Worm (Caenorhabditis elegans) whole organism, L4 larva: ENCODE measurements around the gene F40G12.6.
A peak's percentile ranks its signal among the peaks of the same experiment; 100 is the strongest.

Experiments
- F49E8.2 ChIP-seq: sonication (generic microtip); optimal IDR thresholded peaks from 2 replicates; lab custom pipeline; 2016; ENCODE audit warnings: missing compliant biosample characterization, mild to moderate bottlenecking, missing genetic modification characterization, borderline replicate concordance
- T20F7.1 ChIP-seq: fragments of 200-800 bp; sonication (Bioruptor generic); optimal IDR thresholded peaks from 2 replicates; lab custom pipeline; 2018; ENCODE audit warnings: mild to moderate bottlenecking, missing genetic modification characterization, missing compliant biosample characterization
- T26A8.4 ChIP-seq: fragments of 200-800 bp; sonication (Bioruptor generic); IDR thresholded peaks from 2 replicates; pipeline ENCODE4 v1.3.6; 2022; ENCODE audit warnings: missing genetic modification characterization, missing compliant biosample characterization
- Y48G9A.11 ChIP-seq: fragments of 200-800 bp; sonication (Bioruptor generic); IDR thresholded peaks from 2 replicates; pipeline ENCODE4 v1.3.6; 2022; ENCODE audit warnings: missing genetic modification reagents, missing genetic modification characterization, missing compliant biosample characterization
- ZK337.2 ChIP-seq: fragments of 200-800 bp; sonication (Bioruptor generic); IDR thresholded peaks from 2 replicates; pipeline ENCODE4 v1.3.6; 2022; ENCODE audit warnings: missing genetic modification reagents, missing genetic modification characterization, missing compliant biosample characterization
- arid-1 ChIP-seq: fragments of 200-800 bp; sonication (Bioruptor generic); conservative IDR thresholded peaks from 2 replicates; pipeline ENCODE4 v1.3.6; 2022; ENCODE audit warnings: missing genetic modification reagents, missing genetic modification characterization, missing compliant biosample characterization
- attf-4 ChIP-seq: sonication (generic microtip); optimal IDR thresholded peaks from 3 replicates; lab custom pipeline; 2017; ENCODE audit warnings: missing biosample characterization, missing genetic modification characterization
- daf-16 ChIP-seq, 3 experiments: sonication (generic microtip); optimal IDR thresholded peaks; 2 replicates each; lab custom pipeline; 2016 to 2017; ENCODE audit warnings: missing genetic modification characterization in 3 of 3, missing genetic modification reagents in 3 of 3, mild to moderate bottlenecking in 2 of 3, missing compliant biosample characterization in 2 of 3, missing biosample characterization in 1 of 3, moderate library complexity in 1 of 3
- dpl-1 ChIP-seq: fragments of 150-350 bp; optimal IDR thresholded peaks from 2 replicates; lab custom pipeline; 2014; ENCODE audit warnings: missing biosample characterization, missing genetic modification reagents, missing genetic modification characterization
- egl-43 ChIP-seq: fragments of 200-800 bp; sonication (Bioruptor generic); IDR thresholded peaks from 2 replicates; pipeline ENCODE4 v1.3.6; 2022; ENCODE audit warnings: missing genetic modification reagents, missing genetic modification characterization, missing compliant biosample characterization
- gei-8 ChIP-seq: fragments of 200-800 bp; sonication (Bioruptor generic); optimal IDR thresholded peaks from 2 replicates; lab custom pipeline; 2018; ENCODE audit warnings: mild to moderate bottlenecking, missing genetic modification characterization, missing compliant biosample characterization
- hif-1 ChIP-seq, 2 experiments: sonication (generic microtip); optimal IDR thresholded peaks; 2 replicates each; lab custom pipeline; 2016 to 2017; ENCODE audit warnings: missing compliant biosample characterization in 2 of 2, missing genetic modification characterization in 2 of 2, missing genetic modification reagents in 2 of 2, missing genotype in 2 of 2, mild to moderate bottlenecking in 1 of 2
- lim-7 ChIP-seq: fragments of 200-800 bp; sonication (Bioruptor generic); IDR thresholded peaks from 2 replicates; pipeline ENCODE4 v1.3.6; 2022; ENCODE audit warnings: missing genetic modification characterization, missing compliant biosample characterization
- lin-1 ChIP-seq: fragments of 200-800 bp; sonication (Bioruptor generic); IDR thresholded peaks from 2 replicates; pipeline ENCODE4 v1.3.6; 2022; ENCODE audit warnings: missing genetic modification reagents, missing genetic modification characterization, missing compliant biosample characterization
- lin-13 ChIP-seq: fragments of 150-350 bp; optimal IDR thresholded peaks from 2 replicates; lab custom pipeline; 2014; ENCODE audit warnings: missing biosample characterization, missing genetic modification reagents, missing genetic modification characterization
- lin-15B ChIP-seq: fragments of 150-350 bp; sonication (generic microtip); optimal IDR thresholded peaks from 3 replicates; lab custom pipeline; 2014; ENCODE audit warnings: missing biosample characterization, missing genetic modification characterization
- lin-29 ChIP-seq: fragments of 200-800 bp; sonication (Bioruptor generic); IDR thresholded peaks from 2 replicates; pipeline ENCODE4 v1.3.6; 2022; ENCODE audit warnings: missing genetic modification reagents, missing genetic modification characterization, missing compliant biosample characterization
- lin-39 ChIP-seq: fragments of 150-350 bp; optimal IDR thresholded peaks from 2 replicates; lab custom pipeline; 2014; ENCODE audit warnings: missing biosample characterization, missing genetic modification reagents, missing genetic modification characterization
- nhr-10 ChIP-seq: fragments of 150-350 bp; optimal IDR thresholded peaks from 2 replicates; lab custom pipeline; 2014; ENCODE audit warnings: missing biosample characterization, missing genetic modification characterization
- nhr-102 ChIP-seq: sonication (generic microtip); optimal IDR thresholded peaks from 2 replicates; lab custom pipeline; 2016; ENCODE audit warnings: mild to moderate bottlenecking, missing genetic modification characterization, moderate library complexity, missing compliant biosample characterization
- nhr-237 ChIP-seq: sonication (generic microtip); optimal IDR thresholded peaks from 2 replicates; lab custom pipeline; 2017; ENCODE audit warnings: missing biosample characterization, missing genetic modification characterization
- nhr-42 ChIP-seq: fragments of 200-800 bp; sonication (Bioruptor generic); IDR thresholded peaks from 2 replicates; pipeline ENCODE4 v1.3.6; 2022; ENCODE audit warnings: missing genetic modification characterization, missing compliant biosample characterization
- nhr-48 ChIP-seq: sonication (generic microtip); optimal IDR thresholded peaks from 2 replicates; lab custom pipeline; 2016; ENCODE audit warnings: mild to moderate bottlenecking, missing genetic modification characterization, missing compliant biosample characterization
- nhr-6 ChIP-seq: fragments of 150-350 bp; optimal IDR thresholded peaks from 2 replicates; lab custom pipeline; 2014; ENCODE audit warnings: missing biosample characterization, missing genetic modification characterization
- nhr-76 ChIP-seq: fragments of 150-350 bp; optimal IDR thresholded peaks from 2 replicates; lab custom pipeline; 2014; ENCODE audit warnings: missing biosample characterization, missing genetic modification characterization
- pha-4 ChIP-seq, 2 experiments: fragments of 150-350 bp in 1 of 2; fragments of 200-800 bp in 1 of 2; sonication (Bioruptor generic) in 1 of 2; IDR thresholded peaks in 1 of 2; optimal IDR thresholded peaks in 1 of 2; 2 replicates each; pipeline versions ENCODE4 v1.3.6 to Lab custom; 2014 to 2022; ENCODE audit warnings: missing genetic modification characterization in 2 of 2, missing genetic modification reagents in 2 of 2, missing biosample characterization in 1 of 2, missing compliant biosample characterization in 1 of 2
- php-3 ChIP-seq: fragments of 200-800 bp; sonication (Bioruptor generic); IDR thresholded peaks from 2 replicates; pipeline ENCODE4 v1.3.6; 2022; ENCODE audit warnings: missing genetic modification reagents, missing genetic modification characterization, missing compliant biosample characterization
- pqm-1 ChIP-seq: sonication (generic microtip); optimal IDR thresholded peaks from 2 replicates; lab custom pipeline; 2017; ENCODE audit warnings: missing biosample characterization, missing genetic modification characterization
- saeg-2 ChIP-seq: fragments of 200-800 bp; sonication (Bioruptor generic); IDR thresholded peaks from 2 replicates; pipeline ENCODE4 v1.3.6; 2022; ENCODE audit warnings: missing genetic modification reagents, missing genetic modification characterization, missing compliant biosample characterization
- skn-1 ChIP-seq: fragments of 150-350 bp; optimal IDR thresholded peaks from 2 replicates; lab custom pipeline; 2014; ENCODE audit warnings: missing biosample characterization, missing genetic modification characterization
- snpc-1.2 ChIP-seq: fragments of 200-800 bp; sonication (Bioruptor generic); IDR thresholded peaks from 2 replicates; pipeline ENCODE4 v1.3.6; 2022; ENCODE audit warnings: missing genetic modification reagents, missing genetic modification characterization, missing compliant biosample characterization
- tag-97 ChIP-seq: fragments of 200-800 bp; sonication (Bioruptor generic); IDR thresholded peaks from 2 replicates; pipeline ENCODE4 v1.3.6; 2022; ENCODE audit warnings: missing genetic modification characterization, missing compliant biosample characterization
- tra-1 ChIP-seq: fragments of 200-800 bp; sonication (Bioruptor generic); IDR thresholded peaks from 2 replicates; pipeline ENCODE4 v1.3.6; 2022; ENCODE audit warnings: missing genetic modification reagents, missing genetic modification characterization, missing compliant biosample characterization
- zfp-2 ChIP-seq: sonication (generic microtip); optimal IDR thresholded peaks from 2 replicates; lab custom pipeline; 2016; ENCODE audit warnings: mild to moderate bottlenecking, missing genetic modification characterization, missing compliant biosample characterization
- ztf-7 ChIP-seq: fragments of 150-350 bp; optimal IDR thresholded peaks from 2 replicates; lab custom pipeline; 2014; ENCODE audit warnings: missing biosample characterization, missing genetic modification characterization

The F40G12.6 gene

ce11 chrV:14267326-14267942, 5.5 kb downstream of the F40G12.6 start:
- peak; percentile 82 for TF ChIP-seq snpc-1.2 (GFP tag; lab: Robert Waterston, UW)
- peak; percentile 28 for TF ChIP-seq F49E8.2 (tag; lab: Kevin White, UChicago)
- no peak for TF ChIP-seq zfp-2
- TF ChIP-seq gei-8 (GFP tag; lab: Kevin White, UChicago), result no peak
- no peak for TF ChIP-seq hif-1 (tag; optimal IDR thresholded peaks at IDR 0.05; lab: Kevin White, UChicago)
- TF ChIP-seq php-3 (GFP tag; lab: Robert Waterston, UW), result no peak
- no peak for TF ChIP-seq dpl-1 (GFP tag; lab: Kevin White, UChicago)
- TF ChIP-seq nhr-237 (tag; lab: Kevin White, UChicago), result no peak
- TF ChIP-seq tag-97, result no peak
- no peak for TF ChIP-seq lin-15B (tag; lab: Kevin White, UChicago)
- TF ChIP-seq nhr-6 (tag; lab: Kevin White, UChicago), result no peak
- TF ChIP-seq arid-1 (GFP tag; lab: Robert Waterston, UW), result 0 out of 2 replicates have a peak, but pooled peaks have one; percentile 9
- TF ChIP-seq skn-1 (tag; lab: Kevin White, UChicago), result no peak
- no peak for TF ChIP-seq ztf-7
- no peak for TF ChIP-seq T20F7.1 (GFP tag; lab: Kevin White, UChicago)
- TF ChIP-seq ZK337.2 (GFP tag; lab: Robert Waterston, UW), result no peak
- no peak for TF ChIP-seq egl-43
- no peak for TF ChIP-seq lin-39
- no peak for TF ChIP-seq pha-4 (GFP tag; IDR thresholded peaks at IDR 0.05; lab: Robert Waterston, UW)
- no peak for TF ChIP-seq pha-4 (tag; optimal IDR thresholded peaks at IDR 0.05; lab: Kevin White, UChicago)
- no peak for TF ChIP-seq lin-29 (GFP tag; lab: Robert Waterston, UW)
- TF ChIP-seq Y48G9A.11, result peak; percentile 74; the same call in 1 of the 2 replicates
- TF ChIP-seq nhr-102, result no peak
- no peak; the same call in 1 of the 2 replicates for TF ChIP-seq lin-1 (GFP tag; lab: Robert Waterston, UW)
- no peak for TF ChIP-seq nhr-42 (GFP tag; lab: Robert Waterston, UW)
- no peak for TF ChIP-seq attf-4 (tag; lab: Kevin White, UChicago)
- no peak for TF ChIP-seq saeg-2
- no peak for TF ChIP-seq tra-1
- no peak; the same call in 1 of the 2 replicates for TF ChIP-seq T26A8.4
- TF ChIP-seq lim-7 (GFP tag; lab: Robert Waterston, UW), result no peak
- no peak for TF ChIP-seq lin-13 (GFP tag; lab: Kevin White, UChicago)
- no peak for TF ChIP-seq nhr-76 (tag; lab: Kevin White, UChicago)
- no peak for TF ChIP-seq nhr-48 (tag; lab: Kevin White, UChicago)

ce11 chrV:14260831-14261230, 12.1 kb downstream of the F40G12.6 start, which contains the start of gene F40G12.2:
Gene F40G12.2 (minus strand): TSS chrV:14260931.
- TF ChIP-seq tra-1 (no peak), pha-4 (GFP tag; IDR thresholded peaks at IDR 0.05; lab: Robert Waterston, UW) (no peak), pha-4 (tag; optimal IDR thresholded peaks at IDR 0.05; lab: Kevin White, UChicago) (no peak), nhr-10 (tag; lab: Kevin White, UChicago) (no peak), snpc-1.2 (GFP tag; lab: Robert Waterston, UW) (no peak)

- TF ChIP-seq pqm-1 (tag; lab: Kevin White, UChicago), result no peak
Measured at ce11 chrV:14256813-14257212, 16.1 kb downstream of the F40G12.6 start, which contains the start of gene sre-8. Gene sre-8 (plus strand): TSS chrV:14257113.

ce11 chrV:14254221-14254620, 18.7 kb downstream of the F40G12.6 start, which contains the start of gene K02E11.7:
Gene K02E11.7 (minus strand): TSS chrV:14254321.
- TF ChIP-seq daf-16 (GFP tag; optimal IDR thresholded peaks at IDR 0.05; lab: Kevin White, UChicago) (no peak), daf-16 (tag; optimal IDR thresholded peaks at IDR 0.05; lab: Kevin White, UChicago) (no peak)
